Worm (Caenorhabditis elegans) whole organism, early embryonic: ENCODE data around the gene srh-41.

Source experiments
- B0310.2 ChIP-seq: sonication (generic microtip); optimal IDR thresholded peaks from 2 replicates; lab custom pipeline; 2016; ENCODE audit warnings: mild to moderate bottlenecking, missing genetic modification characterization, missing compliant biosample characterization
- F13C5.2 ChIP-seq: sonication (generic microtip); optimal IDR thresholded peaks from 2 replicates; lab custom pipeline; 2017; ENCODE audit warnings: mild to moderate bottlenecking, missing genetic modification characterization, inconsistent platforms, missing compliant biosample characterization
- aly-1 ChIP-seq: sonication (generic microtip); optimal IDR thresholded peaks from 2 replicates; lab custom pipeline; 2016; ENCODE audit warnings: missing genetic modification characterization, missing compliant biosample characterization
- ama-1 ChIP-seq: fragments of 150-350 bp; optimal IDR thresholded peaks from 2 replicates; lab custom pipeline; 2014
- ceh-13 ChIP-seq: fragments of 200-800 bp; sonication (Bioruptor generic); optimal IDR thresholded peaks from 2 replicates; lab custom pipeline; 2018; ENCODE audit warnings: mild to moderate bottlenecking, missing genetic modification characterization, missing compliant biosample characterization
- ceh-36 ChIP-seq: sonication (generic microtip); optimal IDR thresholded peaks from 2 replicates; lab custom pipeline; 2016; ENCODE audit warnings: missing genetic modification characterization, inconsistent platforms, missing compliant biosample characterization
- ets-7 ChIP-seq: sonication (generic microtip); optimal IDR thresholded peaks from 2 replicates; lab custom pipeline; 2016; ENCODE audit warnings: missing genotype, missing genetic modification characterization, missing compliant biosample characterization
- flt-1 ChIP-seq: fragments of 200-800 bp; sonication (Bioruptor generic); IDR thresholded peaks from 2 replicates; pipeline ENCODE4 v1.3.6; 2022; ENCODE audit warnings: missing genetic modification characterization, missing compliant biosample characterization
- hmbx-1 ChIP-seq: sonication (generic microtip); optimal IDR thresholded peaks from 2 replicates; lab custom pipeline; 2016; ENCODE audit warnings: mild to moderate bottlenecking, missing genetic modification characterization, missing compliant biosample characterization
- hmg-4 ChIP-seq: fragments of 200-800 bp; sonication (Bioruptor generic); optimal IDR thresholded peaks from 2 replicates; lab custom pipeline; 2018; ENCODE audit warnings: mild to moderate bottlenecking, missing genetic modification characterization, missing compliant biosample characterization
- hnd-1 ChIP-seq: sonication (generic microtip); optimal IDR thresholded peaks from 2 replicates; lab custom pipeline; 2016; ENCODE audit warnings: missing genetic modification characterization, missing compliant biosample characterization
- pes-1 ChIP-seq: fragments of 200-800 bp; sonication (Bioruptor generic); IDR thresholded peaks from 2 replicates; pipeline ENCODE4 v1.3.6; 2022; ENCODE audit warnings: missing genetic modification reagents, missing genetic modification characterization, missing compliant biosample characterization
- scrt-1 ChIP-seq: fragments of 200-800 bp; sonication (Bioruptor generic); IDR thresholded peaks from 2 replicates; pipeline ENCODE4 v1.3.6; 2022; ENCODE audit warnings: missing genetic modification characterization, missing compliant biosample characterization
- sea-1 ChIP-seq: fragments of 200-800 bp; sonication (Bioruptor generic); conservative IDR thresholded peaks from 2 replicates; pipeline ENCODE4 v1.3.6; 2022; ENCODE audit warnings: missing genetic modification characterization, missing compliant biosample characterization
- tbx-11 ChIP-seq: fragments of 200-800 bp; sonication (Bioruptor generic); IDR thresholded peaks from 2 replicates; pipeline ENCODE4 v1.3.6; 2022; ENCODE audit warnings: missing genetic modification characterization, missing compliant biosample characterization
- tbx-37 ChIP-seq: fragments of 200-800 bp; sonication (Bioruptor generic); conservative IDR thresholded peaks from 2 replicates; pipeline ENCODE4 v1.3.6; 2022; ENCODE audit warnings: missing genetic modification reagents, missing genetic modification characterization, missing compliant biosample characterization
- tra-4 ChIP-seq: sonication (generic microtip); optimal IDR thresholded peaks from 2 replicates; lab custom pipeline; 2017; ENCODE audit warnings: missing genetic modification characterization, missing compliant biosample characterization

srh-41 gene

ce11 chrII:14292519-14292918, 5.3 kb upstream of the srh-41 start, which contains the start of gene Y54G11A.4:
TSS of gene Y54G11A.4 (plus strand) at chrII:14292819.
- TF ChIP-seq tra-4 (tag; lab: Kevin White, UChicago): no peak
- TF ChIP-seq ceh-36: no peak
- no peak for TF ChIP-seq ama-1 (lab: Kevin White, UChicago)

ce11 chrII:14290846-14291245, 3.7 kb upstream of the srh-41 start:
- no peak for TF ChIP-seq ceh-36

- TF ChIP-seq ama-1 (lab: Kevin White, UChicago) (no peak), pes-1 (no peak)
Observed at ce11 chrII:14288968-14289367, 1.8 kb upstream of the srh-41 start, which contains the start of gene srh-42. TSS of gene srh-42 (minus strand) at chrII:14289068.

ce11 chrII:14276409-14276808, 10.8 kb downstream of the srh-41 start, which contains the start of gene Y54G11A.3:
TSS of gene Y54G11A.3 (plus strand) at chrII:14276621.
- TF ChIP-seq flt-1 (GFP tag; lab: Robert Waterston, UW): no peak
- no peak for TF ChIP-seq sea-1 (GFP tag; lab: Robert Waterston, UW)
- TF ChIP-seq pes-1: no peak
- TF ChIP-seq hmg-4 (GFP tag; lab: Kevin White, UChicago): no peak
- TF ChIP-seq scrt-1 (GFP tag; lab: Robert Waterston, UW): no peak
- no peak for TF ChIP-seq ceh-13
- no peak for TF ChIP-seq ama-1 (lab: Kevin White, UChicago)
- no peak for TF ChIP-seq hmbx-1 (tag; lab: Kevin White, UChicago)

ce11 chrII:14269839-14270238, 17.3 kb downstream of the srh-41 start:
- TF ChIP-seq sea-1 (GFP tag; lab: Robert Waterston, UW): no peak

- TF ChIP-seq ceh-13: no peak
- TF ChIP-seq hmbx-1 (tag; lab: Kevin White, UChicago): no peak
- TF ChIP-seq tra-4 (tag; lab: Kevin White, UChicago): no peak
- no peak for TF ChIP-seq aly-1 (tag; lab: Kevin White, UChicago)
- TF ChIP-seq ets-7: no peak
- no peak for TF ChIP-seq ama-1 (lab: Kevin White, UChicago)
- no peak for TF ChIP-seq tbx-11
- TF ChIP-seq ceh-36: no peak
- TF ChIP-seq pes-1: no peak
- TF ChIP-seq tbx-37 (GFP tag; lab: Robert Waterston, UW): no peak
- TF ChIP-seq F13C5.2 (tag; lab: Kevin White, UChicago): no peak
- no peak for TF ChIP-seq sea-1 (GFP tag; lab: Robert Waterston, UW)
- TF ChIP-seq hmg-4 (GFP tag; lab: Kevin White, UChicago): no peak
Observed at ce11 chrII:14269142-14269593, 18.0 kb downstream of the srh-41 start, which contains the start of gene Y54G11A.1. TSS of gene Y54G11A.1 (minus strand) at chrII:14269192.

ce11 chrII:14257943-14258342, 29.2 kb downstream of the srh-41 start:
- TF ChIP-seq ceh-13 (no peak), flt-1 (GFP tag; lab: Robert Waterston, UW) (no peak), tbx-11 (no peak), hmg-4 (GFP tag; lab: Kevin White, UChicago) (no peak), hmbx-1 (tag; lab: Kevin White, UChicago) (no peak), scrt-1 (GFP tag; lab: Robert Waterston, UW) (no peak)

ce11 chrII:14256779-14257178, 30.4 kb downstream of the srh-41 start, which contains the start of gene Y54G11A.19:
TSS of gene Y54G11A.19 (minus strand) at chrII:14256879.
- TF ChIP-seq hmbx-1 (tag; lab: Kevin White, UChicago) (no peak), tra-4 (tag; lab: Kevin White, UChicago) (no peak), sea-1 (GFP tag; lab: Robert Waterston, UW) (no peak), aly-1 (tag; lab: Kevin White, UChicago) (no peak), F13C5.2 (tag; lab: Kevin White, UChicago) (no peak), hnd-1 (tag; lab: Kevin White, UChicago) (no peak), flt-1 (GFP tag; lab: Robert Waterston, UW) (no peak), hmg-4 (GFP tag; lab: Kevin White, UChicago) (no peak), tbx-37 (GFP tag; lab: Robert Waterston, UW) (no peak), ets-7 (no peak), ama-1 (lab: Kevin White, UChicago) (no peak), tbx-11 (no peak), scrt-1 (GFP tag; lab: Robert Waterston, UW) (no peak)

ce11 chrII:14255850-14256249, 31.3 kb downstream of the srh-41 start:
- TF ChIP-seq ceh-36: no peak
- TF ChIP-seq pes-1: no peak
- TF ChIP-seq ama-1 (lab: Kevin White, UChicago): no peak

- TF ChIP-seq F13C5.2 (tag; lab: Kevin White, UChicago): no peak
- no peak for TF ChIP-seq aly-1 (tag; lab: Kevin White, UChicago)
- TF ChIP-seq ets-7: no peak
- no peak for TF ChIP-seq hmbx-1 (tag; lab: Kevin White, UChicago)
- TF ChIP-seq sea-1 (GFP tag; lab: Robert Waterston, UW): no peak
- TF ChIP-seq pes-1: no peak
- no peak for TF ChIP-seq scrt-1 (GFP tag; lab: Robert Waterston, UW)
- no peak for TF ChIP-seq hmg-4 (GFP tag; lab: Kevin White, UChicago)
- TF ChIP-seq hnd-1 (tag; lab: Kevin White, UChicago): no peak
- no peak for TF ChIP-seq ceh-13
- no peak for TF ChIP-seq B0310.2 (tag; lab: Kevin White, UChicago)
Observed at ce11 chrII:14252057-14252456, 35.1 kb downstream of the srh-41 start, which contains the start of gene Y54G11A.2. TSS of gene Y54G11A.2 (plus strand) at chrII:14252357.
